Worm (Caenorhabditis elegans): Measurements from ENCODE around the gene ceh-7.

The ceh-7 gene

DNA sequence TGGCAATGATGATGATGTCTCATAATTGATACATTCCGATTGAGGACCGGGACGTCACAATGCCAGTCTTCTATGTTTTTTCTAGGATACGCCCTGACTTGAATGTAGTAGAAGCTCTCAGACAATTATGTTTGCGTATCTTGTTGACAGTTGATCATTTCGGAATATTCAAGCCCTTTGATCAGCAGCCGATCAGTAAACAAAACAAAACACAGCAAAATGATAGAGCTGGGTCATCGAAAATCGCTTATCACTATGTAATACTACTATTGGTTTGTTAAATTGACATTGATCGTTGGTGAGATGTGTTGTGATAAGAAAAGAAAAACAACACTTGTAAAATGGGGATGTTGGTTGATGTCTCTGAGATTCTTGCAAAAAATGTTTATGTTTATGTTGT lies 34.6 kb upstream of the ceh-7 start:
- TF ChIP-seq ztf-7 (tag; optimal IDR thresholded peaks at IDR 0.05) = no peak
- TF ChIP-seq ceh-62 (tag; optimal IDR thresholded peaks at IDR 0.05) = no peak
- TF ChIP-seq lin-39 (tag; optimal IDR thresholded peaks at IDR 0.05) = no peak
- TF ChIP-seq daf-16 (GFP tag; optimal IDR thresholded peaks at IDR 0.05) = no peak
- TF ChIP-seq daf-16 (tag; optimal IDR thresholded peaks at IDR 0.05) = peak; percentile 92
- peak; percentile 49 for TF ChIP-seq dve-1 (tag; optimal IDR thresholded peaks at IDR 0.05; ENCODE audit: insufficient read depth)
- peak; percentile 20 for TF ChIP-seq hlh-11 (tag; optimal IDR thresholded peaks at IDR 0.05)
- TF ChIP-seq daf-19 (GFP tag; conservative IDR thresholded peaks at IDR 0.05) = no peak
- no peak for TF ChIP-seq R02D3.7 (tag; optimal IDR thresholded peaks at IDR 0.05)
- no peak for TF ChIP-seq T26A8.4 (GFP tag; IDR thresholded peaks at IDR 0.05)
- no peak for TF ChIP-seq nhr-111 (GFP tag; optimal IDR thresholded peaks at IDR 0.05)
- TF ChIP-seq pqm-1 (tag; optimal IDR thresholded peaks at IDR 0.05) = no peak
- TF ChIP-seq Y48G9A.11 (GFP tag; IDR thresholded peaks at IDR 0.05) = no peak

DNA sequence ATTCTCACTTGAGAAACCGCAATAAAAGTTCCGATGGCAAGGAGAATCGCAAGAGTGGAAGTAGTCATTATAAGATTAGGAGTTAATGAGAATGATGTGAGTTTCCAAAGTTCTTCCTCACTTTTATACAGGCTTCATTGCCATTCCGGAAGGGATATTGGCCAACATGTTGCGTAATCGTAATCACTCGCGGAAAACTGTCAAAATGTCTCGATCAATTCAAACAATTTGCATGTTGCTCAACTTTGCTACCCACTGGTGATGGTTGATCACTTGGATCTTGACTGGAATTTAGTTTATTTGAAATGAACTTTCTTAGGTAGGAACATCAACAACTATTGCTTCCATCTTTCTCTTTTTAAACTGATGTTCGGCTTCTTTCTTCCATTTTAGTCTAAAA lies 33.8 kb upstream of the ceh-7 start, which contains the start of gene idpb-4:
Gene idpb-4, minus strand, starts transcription at position 101 of the 400 bp plus-strand sequence.
- TF ChIP-seq ztf-7 (tag; optimal IDR thresholded peaks at IDR 0.05) (no peak), F44E2.7 (GFP tag; IDR thresholded peaks at IDR 0.05) (no peak), lin-15B (tag; optimal IDR thresholded peaks at IDR 0.05) (no peak), ceh-20 (GFP tag; IDR thresholded peaks at IDR 0.05) (no peak), saeg-2 (GFP tag; IDR thresholded peaks at IDR 0.05) (no peak), ces-1 (GFP tag; optimal IDR thresholded peaks at IDR 0.05) (no peak), nhr-6 (tag; optimal IDR thresholded peaks at IDR 0.05) (no peak)

DNA sequence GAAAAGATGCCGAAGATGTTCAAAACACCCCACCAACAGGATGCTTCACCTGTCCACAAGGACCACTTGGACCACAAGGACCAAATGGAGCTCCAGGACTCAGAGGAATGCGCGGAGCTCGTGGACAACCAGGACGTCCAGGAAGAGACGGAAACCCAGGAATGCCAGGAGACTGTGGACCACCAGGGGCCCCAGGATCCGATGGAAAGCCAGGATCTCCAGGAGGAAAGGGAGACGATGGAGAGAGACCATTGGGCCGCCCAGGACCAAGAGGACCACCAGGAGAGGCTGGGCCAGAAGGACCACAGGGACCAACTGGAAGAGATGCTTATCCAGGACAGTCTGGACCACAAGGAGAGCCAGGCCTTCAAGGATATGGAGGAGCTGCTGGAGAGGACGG lies 30.0 kb upstream of the ceh-7 start:
- peak; percentile 91 for TF ChIP-seq set-16 (GFP tag; IDR thresholded peaks at IDR 0.05)
- no peak for TF ChIP-seq daf-12 (tag; optimal IDR thresholded peaks at IDR 0.05)
- TF ChIP-seq F26F4.8 (GFP tag; conservative IDR thresholded peaks at IDR 0.05) = 0 out of 2 replicates have a peak, but pooled peaks have one; percentile 29
- no peak for TF ChIP-seq tag-97 (GFP tag; IDR thresholded peaks at IDR 0.05)
- TF ChIP-seq nhr-77 (tag; optimal IDR thresholded peaks at IDR 0.05) = no peak
- no peak for TF ChIP-seq nhr-76 (tag; optimal IDR thresholded peaks at IDR 0.05)
- no peak for TF ChIP-seq Y48G9A.11 (GFP tag; IDR thresholded peaks at IDR 0.05)
- 0 out of 2 replicates have a peak, but pooled peaks have one; percentile 7 for TF ChIP-seq nhr-42 (GFP tag; IDR thresholded peaks at IDR 0.05)
- no peak for TF ChIP-seq hlh-11 (tag; optimal IDR thresholded peaks at IDR 0.05)
- no peak for TF ChIP-seq dmd-8 (GFP tag; IDR thresholded peaks at IDR 0.05)

DNA sequence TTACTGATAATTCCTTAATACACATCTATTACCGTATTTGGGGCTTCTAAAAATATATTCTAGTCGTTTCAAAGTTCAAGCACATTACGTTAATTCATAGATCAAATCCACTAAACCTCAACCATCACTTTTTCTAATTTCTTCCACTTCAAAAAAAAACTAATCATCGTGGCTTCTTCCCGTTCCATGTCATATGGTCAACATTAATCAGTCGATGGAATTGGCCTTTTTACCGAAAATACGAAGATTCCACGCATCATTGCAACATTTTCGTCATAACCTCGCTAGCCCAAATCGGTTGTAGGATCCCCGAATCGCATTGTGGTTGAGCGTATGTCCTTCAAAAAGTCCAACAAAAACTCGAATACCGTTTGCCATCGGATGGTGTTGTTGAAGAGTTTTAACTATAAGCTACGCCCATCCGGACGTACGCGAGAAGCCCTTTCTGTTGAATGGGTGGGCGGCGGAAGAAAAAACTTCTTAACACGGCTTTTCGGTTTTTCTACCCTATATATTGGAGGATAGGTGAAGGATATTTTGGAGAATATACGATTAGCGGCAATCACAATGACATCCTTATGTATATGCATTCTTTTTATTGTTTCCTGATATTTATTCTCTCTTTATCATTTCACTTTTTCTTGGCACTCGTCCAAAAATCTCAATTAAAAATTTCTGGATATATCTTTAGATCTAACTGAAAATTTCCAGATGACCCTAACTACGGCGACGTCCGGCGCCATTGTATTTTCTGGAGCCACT lies 28.9 kb upstream of the ceh-7 start, which contains the start of gene rol-6:
Gene rol-6, plus strand, starts transcription at position 712 of the 762 bp plus-strand sequence.
- TF ChIP-seq nhr-28 (tag; optimal IDR thresholded peaks at IDR 0.05) (peak; percentile 30), hlh-11 (tag; optimal IDR thresholded peaks at IDR 0.05) (peak; percentile 17), aha-1 (tag) (peak; percentile 85), daf-8 (GFP tag; IDR thresholded peaks at IDR 0.05) (no peak)

DNA sequence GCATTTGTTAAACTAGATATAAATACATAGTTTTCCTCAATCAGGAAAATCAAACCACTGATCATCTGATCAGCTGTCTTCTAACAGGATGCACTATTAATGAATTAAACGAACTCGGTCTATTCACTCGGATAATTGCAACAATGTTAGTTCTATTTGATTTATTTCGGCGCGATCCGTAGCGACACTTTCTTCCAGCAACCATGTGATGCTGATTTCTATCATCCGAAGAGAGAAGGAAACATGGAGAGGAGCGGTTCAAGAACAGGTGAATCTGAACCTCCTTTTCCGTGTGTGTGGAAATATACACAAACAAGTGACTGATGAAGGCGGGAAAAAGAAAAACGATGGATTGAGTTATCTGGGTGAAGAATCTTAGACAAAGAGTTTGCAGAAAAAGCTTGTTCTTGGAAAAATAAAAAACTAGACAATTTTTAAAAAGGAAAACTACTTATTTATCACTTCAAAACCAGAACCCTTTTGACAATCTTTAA lies 28.2 kb upstream of the ceh-7 start:
- peak; percentile 4 for TF ChIP-seq nhr-28 (tag; optimal IDR thresholded peaks at IDR 0.05)
- no peak for TF ChIP-seq F37D6.2 (tag; optimal IDR thresholded peaks at IDR 0.05)
- no peak for TF ChIP-seq nhr-11 (tag; optimal IDR thresholded peaks at IDR 0.05)
- peak; percentile 13 for TF ChIP-seq hlh-11 (tag; optimal IDR thresholded peaks at IDR 0.05)
